Fruit fly (Drosophila melanogaster): Measurements from ENCODE around the gene CG13982.

DNA sequence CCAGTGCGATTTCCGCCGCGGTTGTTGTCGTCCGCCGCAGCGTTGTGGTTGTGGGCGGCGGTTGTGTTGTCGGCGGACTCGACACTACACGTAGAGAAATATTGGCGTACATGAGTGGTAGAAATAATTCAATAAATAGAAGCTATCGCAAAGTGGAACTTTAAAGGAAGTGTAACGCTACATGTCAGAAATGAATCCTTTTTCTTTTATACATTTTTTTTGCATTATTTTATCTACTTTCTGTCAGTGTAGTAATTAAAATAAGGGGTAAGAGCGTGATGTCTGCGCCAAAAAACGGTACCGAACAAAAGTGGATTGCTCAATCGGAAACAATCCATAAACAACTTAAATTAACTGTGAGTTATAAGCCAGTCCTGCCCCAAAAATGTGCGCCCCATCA is 32.9 kb upstream of the CG13982 start:
- TF ChIP-seq toe (GFP tag; optimal IDR thresholded peaks at IDR 0.05) (no peak), Hr96 (GFP tag; optimal IDR thresholded peaks at IDR 0.05) (no peak), cic (GFP tag; optimal IDR thresholded peaks at IDR 0.05) (no peak), CG1620 (GFP tag; optimal IDR thresholded peaks at IDR 0.05) (no peak), pad (GFP tag; optimal IDR thresholded peaks at IDR 0.05) (no peak), bab1 (GFP tag; optimal IDR thresholded peaks at IDR 0.05) (no peak), tj (GFP tag; optimal IDR thresholded peaks at IDR 0.05) (no peak), ovo (GFP tag; optimal IDR thresholded peaks at IDR 0.05) (no peak), Mnt (GFP tag; optimal IDR thresholded peaks at IDR 0.05) (no peak), CG33017 (tag; optimal IDR thresholded peaks at IDR 0.05) (no peak), kay (GFP tag; ENCODE audit: borderline replicate concordance) (no peak), CG12768 (GFP tag; optimal IDR thresholded peaks at IDR 0.05) (no peak)
